Fruit fly (Drosophila melanogaster): ENCODE data around the gene CG17129.
A peak's percentile ranks its signal among the peaks of the same experiment; 100 is the strongest.

The CG17129 gene

DNA sequence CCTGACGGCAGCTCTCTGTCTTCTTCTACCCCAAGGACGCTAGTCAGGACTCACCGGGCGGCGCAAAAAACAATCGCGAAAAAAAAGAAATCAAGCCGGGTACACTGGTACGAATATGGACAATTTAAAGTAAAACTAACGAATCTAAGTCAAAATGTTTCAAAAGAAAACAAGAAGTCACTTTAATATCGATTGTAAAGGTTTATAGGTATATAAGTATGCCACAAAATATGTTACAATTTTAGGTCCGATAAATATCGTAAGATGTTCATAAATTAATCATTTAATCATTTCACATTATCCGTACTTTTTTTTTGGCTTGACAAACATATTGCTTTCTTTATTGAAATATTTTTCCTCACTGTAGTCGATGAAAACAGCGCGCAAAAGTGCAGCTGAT, 36.0 kb upstream of the CG17129 start (continued):
- TF ChIP-seq phol (tag; optimal IDR thresholded peaks at IDR 0.05) (peak; percentile 31), Adf1 (GFP tag; IDR thresholded peaks at IDR 0.05) (no peak), Dref (GFP tag; IDR thresholded peaks at IDR 0.05) (no peak), CG12299 (tag; optimal IDR thresholded peaks at IDR 0.05) (no peak), zfh2 (GFP tag; optimal IDR thresholded peaks at IDR 0.05) (no peak), al (GFP tag; IDR thresholded peaks at IDR 0.05) (no peak), chm (GFP tag; IDR thresholded peaks at IDR 0.05) (no peak), Meics (GFP tag; optimal IDR thresholded peaks at IDR 0.05) (no peak), gcm2 (GFP tag; optimal IDR thresholded peaks at IDR 0.05) (no peak), CG17912 (GFP tag; optimal IDR thresholded peaks at IDR 0.05) (no peak), danr (GFP tag; IDR thresholded peaks at IDR 0.05) (no peak), CoRest (tag; optimal IDR thresholded peaks at IDR 0.05) (no peak), CG15479 (GFP tag; optimal IDR thresholded peaks at IDR 0.05) (no peak), zf30C (GFP tag; optimal IDR thresholded peaks at IDR 0.05) (peak; percentile 46), CG15011 (GFP tag; optimal IDR thresholded peaks at IDR 0.05) (no peak), gsb (GFP tag; IDR thresholded peaks at IDR 0.05) (no peak), lilli (GFP tag; optimal IDR thresholded peaks at IDR 0.05) (no peak), esg (GFP tag; conservative IDR thresholded peaks at IDR 0.05) (no peak), CG10565 (GFP tag; optimal IDR thresholded peaks at IDR 0.05) (no peak), D19A (tag; optimal IDR thresholded peaks at IDR 0.05) (peak; percentile 5), tup (GFP tag; optimal IDR thresholded peaks at IDR 0.05) (no peak), CG10654 (GFP tag; optimal IDR thresholded peaks at IDR 0.05) (no peak), dm (GFP tag; optimal IDR thresholded peaks at IDR 0.05) (no peak), pho (GFP tag; optimal IDR thresholded peaks at IDR 0.05) (no peak), Dll (GFP tag; IDR thresholded peaks at IDR 0.05; ENCODE audit: partially characterized antibody) (no peak), CG8388 (GFP tag; optimal IDR thresholded peaks at IDR 0.05) (no peak), BEAF-32 (GFP tag; optimal IDR thresholded peaks at IDR 0.05) (no peak), bsh (GFP tag; optimal IDR thresholded peaks at IDR 0.05) (no peak), ERR (GFP tag; optimal IDR thresholded peaks at IDR 0.05) (no peak), CG2875 (GFP tag; optimal IDR thresholded peaks at IDR 0.05) (no peak), Eip74EF (GFP tag; optimal IDR thresholded peaks at IDR 0.05) (no peak), CG6272 (GFP tag; IDR thresholded peaks at IDR 0.05) (no peak), fu2 (GFP tag; optimal IDR thresholded peaks at IDR 0.05) (no peak), CG6254 (GFP tag; optimal IDR thresholded peaks at IDR 0.05) (no peak), trem (tag; optimal IDR thresholded peaks at IDR 0.05) (peak; percentile 1), mirr (GFP tag; optimal IDR thresholded peaks at IDR 0.05) (no peak)

DNA sequence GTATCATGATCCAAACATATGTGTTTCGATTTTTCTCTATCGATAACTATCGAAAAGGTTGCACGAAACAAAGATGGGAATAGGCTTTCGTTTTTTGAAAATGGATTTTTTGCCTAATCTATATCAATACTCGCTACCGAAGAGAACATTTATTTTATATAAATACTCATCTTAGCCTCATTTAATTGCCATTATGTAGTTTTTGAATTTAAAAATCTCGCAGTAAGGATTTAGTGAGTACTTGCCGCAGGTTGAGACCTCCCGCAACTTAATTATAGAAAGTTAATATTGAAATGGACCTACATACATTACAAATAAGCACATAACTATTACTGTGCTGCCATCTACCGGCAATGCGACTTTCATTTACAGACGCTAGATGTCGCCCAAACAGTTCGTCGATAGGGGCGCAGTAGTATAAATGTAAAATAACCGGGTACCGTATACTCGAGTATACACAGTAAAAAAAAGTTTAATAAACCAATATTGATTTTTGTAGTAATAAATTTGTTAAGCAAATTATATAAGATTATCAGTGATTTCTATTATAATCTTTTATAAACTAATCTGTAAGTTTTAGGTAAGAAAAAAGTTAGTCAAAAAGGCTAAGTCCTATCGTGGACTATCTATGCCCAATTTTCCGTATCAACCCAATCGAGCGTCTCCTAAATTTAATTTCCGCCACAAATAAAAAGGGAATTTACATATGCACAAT, 31.9 kb upstream of the CG17129 start, which contains the start of gene CG13896:
Gene CG13896 (minus strand): TSS at position 12 of the 715 bp plus-strand sequence.
- TF ChIP-seq gsb (GFP tag; IDR thresholded peaks at IDR 0.05) (peak; percentile 65), nerfin-2 (GFP tag; IDR thresholded peaks at IDR 0.05; ENCODE audit: partially characterized antibody) (peak; percentile 45; the same call in 1 of the 2 replicates), CG8359 (GFP tag; optimal IDR thresholded peaks at IDR 0.05; ENCODE audit: borderline replicate concordance) (peak; percentile 40), CG17802 (tag; optimal IDR thresholded peaks at IDR 0.05) (peak; percentile 71), cg (GFP tag; optimal IDR thresholded peaks at IDR 0.05) (no peak), Ada2b (GFP tag; IDR thresholded peaks at IDR 0.05) (peak; percentile 66; the same call in 1 of the 2 replicates), chn (GFP tag; optimal IDR thresholded peaks at IDR 0.05) (peak; percentile 91), CG4820 (GFP tag; optimal IDR thresholded peaks at IDR 0.05) (peak; percentile 82), CkIIα-i1 (GFP tag; IDR thresholded peaks at IDR 0.05) (peak; percentile 36; the same call in 1 of the 2 replicates), ERR (GFP tag; optimal IDR thresholded peaks at IDR 0.05) (peak; percentile 61), Chrac-16 (GFP tag; optimal IDR thresholded peaks at IDR 0.05) (peak; percentile 94), Sox102F (GFP tag; optimal IDR thresholded peaks at IDR 0.05) (peak; percentile 87), CG16779 (GFP tag; IDR thresholded peaks at IDR 0.05) (peak; percentile 87), fru (optimal IDR thresholded peaks at IDR 0.05) (no peak), hb (GFP tag; IDR thresholded peaks at IDR 0.05; ENCODE audit: partially characterized antibody) (no peak), CG9817 (tag; optimal IDR thresholded peaks at IDR 0.05) (peak; percentile 93), Vsx1 (GFP tag; optimal IDR thresholded peaks at IDR 0.05) (peak; percentile 47)
